Worm (Caenorhabditis elegans) whole organism, L2 larva: ENCODE data around the gene glb-28.

Experiments used
- C34F6.9 ChIP-seq: fragments of 150-350 bp; optimal IDR thresholded peaks from 2 replicates; lab custom pipeline; 2014; ENCODE audit warnings: missing biosample characterization, missing genetic modification characterization
- F13H6.1 ChIP-seq: sonication (generic microtip); optimal IDR thresholded peaks from 2 replicates; lab custom pipeline; 2016; ENCODE audit warnings: missing genetic modification characterization, missing compliant biosample characterization
- R02D3.7 ChIP-seq: fragments of 150-350 bp; optimal IDR thresholded peaks from 2 replicates; lab custom pipeline; 2014; ENCODE audit warnings: missing biosample characterization, missing genetic modification characterization
- Y55F3AM.14 ChIP-seq: fragments of 200-800 bp; sonication (Bioruptor generic); optimal IDR thresholded peaks from 2 replicates; lab custom pipeline; 2018; ENCODE audit warnings: mild to moderate bottlenecking, missing genetic modification characterization, missing compliant biosample characterization
- ZK546.5 ChIP-seq: sonication (generic microtip); optimal IDR thresholded peaks from 2 replicates; lab custom pipeline; 2017; ENCODE audit warnings: missing biosample characterization, missing genetic modification characterization
- alr-1 ChIP-seq: fragments of 150-350 bp; optimal IDR thresholded peaks from 2 replicates; lab custom pipeline; 2014; ENCODE audit warnings: missing biosample characterization, missing genetic modification characterization
- aly-2 ChIP-seq: fragments of 150-350 bp; optimal IDR thresholded peaks from 2 replicates; lab custom pipeline; 2014; ENCODE audit warnings: missing biosample characterization, missing genetic modification characterization
- ama-1 ChIP-seq: fragments of 150-350 bp; optimal IDR thresholded peaks from 2 replicates; lab custom pipeline; 2018; ENCODE audit warnings: inconsistent platforms
- blmp-1 ChIP-seq: sonication (generic microtip); optimal IDR thresholded peaks from 2 replicates; lab custom pipeline; 2017; ENCODE audit warnings: missing genetic modification characterization, mild to moderate bottlenecking, missing compliant biosample characterization, antibody characterized with exemption, moderate library complexity; ENCODE audit not compliant: insufficient read depth
- ceh-16 ChIP-seq: fragments of 150-350 bp; optimal IDR thresholded peaks from 2 replicates; lab custom pipeline; 2014; ENCODE audit warnings: missing biosample characterization, missing genetic modification characterization
- ceh-82 ChIP-seq: fragments of 150-350 bp; optimal IDR thresholded peaks from 2 replicates; lab custom pipeline; 2014; ENCODE audit warnings: missing biosample characterization, missing genetic modification characterization
- crh-2 ChIP-seq: sonication (generic microtip); optimal IDR thresholded peaks from 2 replicates; lab custom pipeline; 2017; ENCODE audit warnings: missing biosample characterization, missing genetic modification characterization
- dmd-4 ChIP-seq: sonication (generic microtip); optimal IDR thresholded peaks from 2 replicates; lab custom pipeline; 2017; ENCODE audit warnings: missing biosample characterization, missing genetic modification characterization
- egl-27 ChIP-seq: sonication (generic microtip); optimal IDR thresholded peaks from 3 replicates; lab custom pipeline; 2017; ENCODE audit warnings: missing biosample characterization, missing genetic modification reagents, missing genetic modification characterization
- elt-1 ChIP-seq: fragments of 150-350 bp; optimal IDR thresholded peaks from 2 replicates; lab custom pipeline; 2014; ENCODE audit warnings: missing biosample characterization, missing genetic modification characterization
- fos-1 ChIP-seq: fragments of 150-350 bp; optimal IDR thresholded peaks from 2 replicates; lab custom pipeline; 2014; ENCODE audit warnings: missing biosample characterization, missing genetic modification characterization
- gmeb-1 ChIP-seq: fragments of 150-350 bp; optimal IDR thresholded peaks from 2 replicates; lab custom pipeline; 2014; ENCODE audit warnings: missing biosample characterization, missing genetic modification characterization
- lin-11 ChIP-seq: fragments of 150-350 bp; sonication (generic microtip); optimal IDR thresholded peaks from 2 replicates; lab custom pipeline; 2014; ENCODE audit warnings: missing biosample characterization, missing genetic modification characterization, inconsistent platforms, mixed read lengths
- lin-13 ChIP-seq: fragments of 150-350 bp; optimal IDR thresholded peaks from 2 replicates; lab custom pipeline; 2014; ENCODE audit warnings: missing biosample characterization, missing genetic modification reagents, missing genetic modification characterization
- lin-39 ChIP-seq: fragments of 150-350 bp; optimal IDR thresholded peaks from 2 replicates; lab custom pipeline; 2014; ENCODE audit warnings: missing biosample characterization, missing genetic modification reagents, missing genetic modification characterization
- lsy-2 ChIP-seq, 2 experiments: fragments of 150-350 bp in 1 of 2; sonication (generic microtip) in 1 of 2; optimal IDR thresholded peaks; 2 replicates each; lab custom pipeline; 2014 to 2017; ENCODE audit warnings: missing biosample characterization in 2 of 2, missing genetic modification characterization in 2 of 2
- mab-5 ChIP-seq: fragments of 150-350 bp; optimal IDR thresholded peaks from 2 replicates; lab custom pipeline; 2014; ENCODE audit warnings: missing biosample characterization, missing genetic modification characterization
- mdl-1 ChIP-seq, 2 experiments: fragments of 150-350 bp in 1 of 2; sonication (generic microtip) in 1 of 2; optimal IDR thresholded peaks; 2 replicates each; lab custom pipeline; 2017; ENCODE audit warnings: missing biosample characterization in 2 of 2, missing genetic modification characterization in 2 of 2
- nhr-11 ChIP-seq: fragments of 150-350 bp; optimal IDR thresholded peaks from 2 replicates; lab custom pipeline; 2014; ENCODE audit warnings: missing biosample characterization, missing genetic modification characterization
- nhr-129 ChIP-seq: fragments of 150-350 bp; optimal IDR thresholded peaks from 2 replicates; lab custom pipeline; 2014; ENCODE audit warnings: missing biosample characterization, missing genetic modification characterization
- nhr-21 ChIP-seq: fragments of 150-350 bp; optimal IDR thresholded peaks from 2 replicates; lab custom pipeline; 2014; ENCODE audit warnings: missing biosample characterization, missing genetic modification characterization
- nhr-237 ChIP-seq: fragments of 150-350 bp; optimal IDR thresholded peaks from 2 replicates; lab custom pipeline; 2014; ENCODE audit warnings: missing biosample characterization, missing genetic modification characterization
- nhr-6 ChIP-seq: fragments of 150-350 bp; optimal IDR thresholded peaks from 2 replicates; lab custom pipeline; 2014; ENCODE audit warnings: missing biosample characterization, missing genetic modification characterization
- nhr-77 ChIP-seq: fragments of 150-350 bp; optimal IDR thresholded peaks from 2 replicates; lab custom pipeline; 2014; ENCODE audit warnings: missing biosample characterization, missing genetic modification characterization
- peb-1 ChIP-seq: fragments of 150-350 bp; optimal IDR thresholded peaks from 2 replicates; lab custom pipeline; 2014; ENCODE audit warnings: missing biosample characterization, missing genetic modification characterization
- skn-1 ChIP-seq: sonication (generic microtip); optimal IDR thresholded peaks from 2 replicates; lab custom pipeline; 2017; ENCODE audit warnings: missing biosample characterization, missing genetic modification characterization
- sma-3 ChIP-seq: sonication (generic microtip); optimal IDR thresholded peaks from 2 replicates; lab custom pipeline; 2016; ENCODE audit warnings: missing genetic modification reagents, missing genetic modification characterization, missing compliant biosample characterization
- sma-9 ChIP-seq, 2 experiments: fragments of 150-350 bp in 1 of 2; sonication (generic microtip) in 1 of 2; optimal IDR thresholded peaks; 2 replicates each; lab custom pipeline; 2014 to 2016; ENCODE audit warnings: missing genetic modification characterization in 2 of 2, mild to moderate bottlenecking in 1 of 2, missing biosample characterization in 1 of 2, missing compliant biosample characterization in 1 of 2, missing genetic modification reagents in 1 of 2, moderate library complexity in 1 of 2
- snpc-4 ChIP-seq: fragments of 150-350 bp; optimal IDR thresholded peaks from 2 replicates; lab custom pipeline; 2014; ENCODE audit warnings: missing biosample characterization, missing genetic modification characterization
- unc-39 ChIP-seq: fragments of 150-350 bp; optimal IDR thresholded peaks from 2 replicates; lab custom pipeline; 2014; ENCODE audit warnings: missing biosample characterization, missing genetic modification characterization
- unc-55 ChIP-seq: fragments of 150-350 bp; sonication (generic microtip); optimal IDR thresholded peaks from 3 replicates; lab custom pipeline; 2014; ENCODE audit warnings: missing biosample characterization, missing genetic modification reagents, missing genetic modification characterization
- unc-62 ChIP-seq: fragments of 150-350 bp; optimal IDR thresholded peaks from 2 replicates; lab custom pipeline; 2014; ENCODE audit warnings: missing biosample characterization, missing genetic modification reagents, missing genetic modification characterization
- zag-1 ChIP-seq: fragments of 150-350 bp; optimal IDR thresholded peaks from 2 replicates; lab custom pipeline; 2014; ENCODE audit warnings: missing biosample characterization, missing genetic modification characterization
- ztf-1 ChIP-seq: fragments of 200-800 bp; sonication (Bioruptor generic); conservative IDR thresholded peaks from 2 replicates; pipeline ENCODE4 v1.3.6; 2022; ENCODE audit warnings: missing genetic modification characterization, missing compliant biosample characterization
- ztf-4 ChIP-seq: fragments of 150-350 bp; optimal IDR thresholded peaks from 2 replicates; lab custom pipeline; 2014; ENCODE audit warnings: missing biosample characterization, missing genetic modification characterization

Gene glb-28

DNA sequence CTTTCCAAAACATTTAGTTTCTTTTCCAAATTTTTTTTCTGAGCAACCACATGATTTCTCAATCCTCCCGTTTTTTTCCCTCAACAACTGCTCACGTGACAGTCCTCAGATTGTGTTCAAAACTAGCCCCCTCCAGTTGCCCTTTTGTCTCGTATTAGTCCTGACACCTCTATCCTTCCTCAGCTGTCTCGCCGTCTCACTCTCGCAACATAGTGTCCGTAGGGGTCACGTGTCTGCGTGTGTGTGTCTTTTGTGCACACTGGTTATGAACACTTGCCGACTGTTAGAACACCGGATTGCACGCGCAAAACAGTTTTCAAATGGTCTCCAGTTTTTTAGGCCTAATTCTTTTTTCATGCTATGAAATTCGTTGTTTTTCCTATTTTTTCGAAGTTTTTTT is 48.2 kb upstream of the glb-28 start (continued):
- TF ChIP-seq ztf-1 (GFP tag; lab: Robert Waterston, UW): no peak

DNA sequence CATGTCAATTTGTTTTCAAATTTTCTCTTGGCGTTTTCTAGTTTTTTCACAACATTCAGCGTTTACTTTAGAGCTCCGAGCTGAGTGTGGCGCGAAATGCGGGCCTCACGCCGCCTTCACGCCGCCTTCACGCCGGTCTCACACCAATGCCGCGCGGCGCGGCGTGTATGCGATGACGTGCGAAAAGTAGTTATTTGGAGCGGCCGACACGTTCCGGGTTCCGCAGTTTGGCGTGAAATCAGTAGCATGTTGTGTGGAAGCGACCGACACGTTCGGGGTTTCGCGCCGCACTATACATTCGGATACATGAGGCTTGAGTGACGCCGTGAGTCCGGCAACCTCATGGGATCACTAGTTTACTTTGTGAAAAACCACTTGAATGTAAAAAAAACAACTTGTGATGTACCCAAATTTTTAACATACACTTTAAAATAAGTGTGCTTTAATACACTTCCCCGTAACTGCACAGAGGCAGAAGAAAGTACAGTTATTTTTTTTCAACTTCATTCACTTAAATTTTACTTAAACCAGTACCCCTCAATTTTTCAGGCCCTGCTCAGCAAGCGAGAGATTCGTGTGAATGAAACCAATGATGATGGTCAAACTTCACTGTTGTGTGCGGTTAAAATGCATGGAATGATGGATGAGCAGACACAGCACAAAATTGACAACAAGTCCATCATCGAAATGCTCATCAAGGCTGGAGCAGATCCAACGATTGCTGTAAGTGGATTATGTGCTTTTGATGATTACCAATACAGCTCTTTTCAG is 45.3 kb upstream of the glb-28 start:
- TF ChIP-seq nhr-21 (tag; lab: Kevin White, UChicago) (no peak), snpc-4 (tag; lab: Kevin White, UChicago) (peak; percentile 51), gmeb-1 (tag; lab: Kevin White, UChicago) (no peak), lin-11 (tag; lab: Kevin White, UChicago) (no peak), unc-62 (GFP tag; lab: Kevin White, UChicago) (no peak), egl-27 (no peak)

DNA sequence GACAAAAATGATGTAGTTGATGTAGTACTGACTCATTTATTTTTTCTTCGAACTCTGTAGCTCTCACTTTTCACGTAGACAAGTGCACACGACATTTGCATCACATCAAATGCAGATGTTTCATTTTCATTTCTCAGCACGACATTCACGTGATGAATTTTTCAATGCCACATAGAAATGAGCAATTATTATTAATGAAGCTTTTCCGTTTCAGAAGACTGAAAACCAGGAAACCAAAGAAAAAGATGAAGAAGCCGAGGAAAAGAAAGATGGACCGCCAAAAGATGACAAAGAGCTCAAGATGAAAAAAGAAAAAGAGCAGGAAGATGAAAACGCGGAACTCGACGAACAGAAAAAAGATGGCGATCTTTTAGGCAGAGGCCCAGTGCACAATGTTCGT is 38.6 kb upstream of the glb-28 start:
- TF ChIP-seq ztf-4 (tag; lab: Kevin White, UChicago) (peak; percentile 34), sma-9 (GFP tag; optimal IDR thresholded peaks at IDR 0.05; lab: Kevin White, UChicago) (peak; percentile 41), sma-9 (tag; optimal IDR thresholded peaks at IDR 0.05; lab: Kevin White, UChicago) (no peak), crh-2 (peak; percentile 71), lsy-2 (tag; optimal IDR thresholded peaks at IDR 0.05; lab: Kevin White, UChicago) (peak in 1 of 2 experiments; percentile 61), nhr-21 (tag; lab: Kevin White, UChicago) (peak; percentile 6), lin-39 (no peak), C34F6.9 (tag; lab: Kevin White, UChicago) (peak; percentile 63), F13H6.1 (tag; lab: Kevin White, UChicago) (no peak), nhr-129 (tag; lab: Kevin White, UChicago) (peak; percentile 21), R02D3.7 (tag; lab: Kevin White, UChicago) (no peak), nhr-11 (no peak), unc-55 (GFP tag; lab: Kevin White, UChicago) (peak; percentile 65), lin-13 (GFP tag; lab: Kevin White, UChicago) (peak; percentile 32)

DNA sequence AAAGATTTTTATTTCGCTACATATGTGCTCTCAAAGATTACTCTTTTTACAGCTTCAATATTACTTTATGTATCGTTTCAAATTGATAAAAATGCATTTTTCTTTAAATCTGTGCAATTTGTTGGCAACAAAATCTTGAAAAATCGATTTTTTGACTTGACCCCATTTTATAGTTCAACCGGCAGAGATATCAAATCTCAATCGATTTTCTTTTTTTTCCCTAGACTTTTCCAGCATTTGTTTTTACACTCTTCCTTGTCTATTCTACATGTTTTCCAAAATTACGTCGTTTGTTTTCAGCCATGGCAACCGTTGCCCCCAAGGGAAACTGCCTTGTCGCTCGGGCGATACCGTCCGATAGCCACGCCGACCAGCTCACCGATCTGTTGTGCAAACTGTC is 37.9 kb upstream of the glb-28 start, which contains the start of gene nfki-1:
Gene nfki-1 (plus strand): TSS at position 301 of the 400 bp plus-strand sequence.
- TF ChIP-seq lin-39 (no peak), nhr-6 (tag; lab: Kevin White, UChicago) (no peak), unc-39 (tag; lab: Kevin White, UChicago) (no peak), lin-11 (tag; lab: Kevin White, UChicago) (no peak), nhr-21 (tag; lab: Kevin White, UChicago) (no peak), alr-1 (tag; lab: Kevin White, UChicago) (no peak), skn-1 (tag; lab: Kevin White, UChicago) (no peak), aly-2 (tag; lab: Kevin White, UChicago) (no peak), crh-2 (no peak), mab-5 (no peak), lsy-2 (tag; optimal IDR thresholded peaks at IDR 0.05; lab: Kevin White, UChicago) (no peak), nhr-129 (tag; lab: Kevin White, UChicago) (no peak), lin-13 (GFP tag; lab: Kevin White, UChicago) (no peak), ceh-16 (tag; lab: Kevin White, UChicago) (no peak)
- TF ChIP-seq, all 48 proteins: peak for 0

DNA sequence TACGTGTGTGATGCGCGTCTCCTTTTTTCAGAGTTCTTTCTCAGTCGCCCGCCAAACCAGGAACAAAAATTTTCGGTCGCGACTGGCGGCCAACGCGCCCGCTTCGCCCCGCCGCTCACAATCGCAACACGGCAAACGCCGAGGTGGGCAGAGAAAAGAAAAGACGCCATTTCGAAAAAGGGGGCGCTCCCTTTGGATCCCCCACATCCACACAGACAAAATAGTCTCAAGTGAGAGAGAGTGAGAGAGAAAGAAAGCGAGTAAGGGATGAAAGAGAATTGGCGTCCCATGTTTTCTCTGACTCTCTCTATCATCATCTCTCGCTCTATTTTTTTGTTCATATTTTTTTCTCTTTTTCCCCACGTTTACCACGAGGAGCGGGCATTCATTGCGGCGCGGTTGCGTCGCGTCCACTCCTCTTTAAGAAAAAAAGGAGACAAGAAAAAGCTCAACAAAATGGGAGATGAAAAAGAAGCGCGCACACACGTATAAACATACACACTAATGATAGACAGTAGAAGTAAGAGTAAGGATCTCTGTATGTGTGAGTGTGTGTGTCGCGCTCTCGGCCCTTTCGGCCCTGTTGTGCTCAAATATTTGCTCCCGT is 36.9 kb upstream of the glb-28 start:
- TF ChIP-seq mdl-1 (tag; optimal IDR thresholded peaks at IDR 0.05; lab: Kevin White, UChicago) (peak; percentile 88 to 93), ZK546.5 (no peak), skn-1 (tag; lab: Kevin White, UChicago) (peak; percentile 73), ama-1 (lab: Kevin White, UChicago) (peak; percentile 6), ceh-82 (no peak), Y55F3AM.14 (peak; percentile 96), elt-1 (tag; lab: Kevin White, UChicago) (no peak), lin-13 (GFP tag; lab: Kevin White, UChicago) (peak; percentile 61), lin-11 (tag; lab: Kevin White, UChicago) (peak; percentile 58), unc-39 (tag; lab: Kevin White, UChicago) (peak; percentile 22), nhr-237 (no peak), blmp-1 (tag; lab: Kevin White, UChicago) (peak; percentile 91), mab-5 (no peak), sma-3 (GFP tag; lab: Kevin White, UChicago) (peak; percentile 65), zag-1 (tag; lab: Kevin White, UChicago) (peak; percentile 94), unc-55 (GFP tag; lab: Kevin White, UChicago) (peak; percentile 96), crh-2 (peak; percentile 92), F13H6.1 (tag; lab: Kevin White, UChicago) (peak; percentile 95), peb-1 (tag; lab: Kevin White, UChicago) (peak; percentile 85), nhr-77 (tag; lab: Kevin White, UChicago) (peak; percentile 8), lsy-2 (tag; optimal IDR thresholded peaks at IDR 0.05; lab: Kevin White, UChicago) (peak; percentile 59 to 83), C34F6.9 (tag; lab: Kevin White, UChicago) (peak; percentile 95), unc-62 (GFP tag; lab: Kevin White, UChicago) (peak; percentile 37), aly-2 (tag; lab: Kevin White, UChicago) (no peak), R02D3.7 (tag; lab: Kevin White, UChicago) (no peak), fos-1 (peak; percentile 67), dmd-4 (tag; lab: Kevin White, UChicago) (no peak), nhr-6 (tag; lab: Kevin White, UChicago) (peak; percentile 78)
